Worm (Caenorhabditis elegans): Measurements from ENCODE around the gene his-35.

his-35 gene

DNA sequence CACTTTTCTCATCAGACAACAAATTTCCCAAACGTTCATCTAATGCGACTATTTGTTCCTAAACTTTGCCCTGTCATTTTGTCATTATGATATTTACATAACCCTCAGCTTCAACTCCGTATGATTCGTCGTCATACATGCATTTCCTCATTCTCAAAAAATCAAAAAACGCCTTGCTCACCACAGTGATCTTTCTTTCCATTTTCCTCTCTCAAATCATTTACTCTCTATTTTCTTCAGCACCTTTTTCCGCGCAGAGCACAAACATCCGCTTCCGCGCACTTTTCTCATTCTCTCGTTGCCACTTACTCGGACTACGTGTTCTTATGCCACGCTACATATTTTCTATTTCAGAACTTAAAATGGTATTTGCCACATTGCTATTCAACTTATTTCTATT lies 31.9 kb upstream of the his-35 start, which contains the start of gene F25B3.2:
F25B3.2 (plus strand) TSS at position 301 of the 400 bp plus-strand sequence.
- TF ChIP-seq ceh-18 (tag; optimal IDR thresholded peaks at IDR 0.05) (no peak), fkh-10 (GFP tag; optimal IDR thresholded peaks at IDR 0.05) (no peak)

DNA sequence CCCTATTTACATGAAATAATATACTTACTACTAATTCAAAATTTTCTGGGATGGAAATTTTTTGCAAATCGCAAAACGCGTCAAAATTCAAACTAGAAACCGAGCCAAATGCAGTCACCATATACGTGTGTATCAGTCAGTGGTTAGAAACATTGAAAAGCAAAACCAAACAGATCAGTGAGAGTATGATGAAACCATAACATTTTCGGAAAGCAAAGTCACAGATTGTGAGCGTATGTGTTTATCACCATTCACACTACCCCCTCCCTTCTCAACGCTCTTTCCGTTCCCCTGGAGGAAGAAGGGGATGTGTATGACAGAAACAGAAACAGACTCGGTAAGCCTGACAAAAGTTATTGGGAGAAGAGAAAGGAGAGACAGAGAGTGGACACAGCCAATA lies 26.6 kb upstream of the his-35 start:
- TF ChIP-seq pha-4 (tag; optimal IDR thresholded peaks at IDR 0.05) (no peak), ceh-24 (tag; optimal IDR thresholded peaks at IDR 0.05) (no peak), npax-4 (tag; optimal IDR thresholded peaks at IDR 0.05) (no peak), pat-9 (tag; optimal IDR thresholded peaks at IDR 0.05) (no peak), unc-42 (tag; optimal IDR thresholded peaks at IDR 0.05) (no peak), ama-1 (optimal IDR thresholded peaks at IDR 0.05) (no peak), lim-6 (tag; optimal IDR thresholded peaks at IDR 0.05) (no peak), ztf-16 (tag; optimal IDR thresholded peaks at IDR 0.05) (no peak), mec-3 (tag; optimal IDR thresholded peaks at IDR 0.05; ENCODE audit: borderline replicate concordance) (no peak), ceh-34 (tag; optimal IDR thresholded peaks at IDR 0.05) (no peak), sox-4 (tag; optimal IDR thresholded peaks at IDR 0.05) (no peak), ceh-45 (GFP tag; IDR thresholded peaks at IDR 0.05) (no peak), fkh-6 (tag; optimal IDR thresholded peaks at IDR 0.05) (no peak), K09A11.1 (tag; optimal IDR thresholded peaks at IDR 0.05; ENCODE audit: insufficient read depth) (no peak), zip-5 (tag; optimal IDR thresholded peaks at IDR 0.05) (no peak)

DNA sequence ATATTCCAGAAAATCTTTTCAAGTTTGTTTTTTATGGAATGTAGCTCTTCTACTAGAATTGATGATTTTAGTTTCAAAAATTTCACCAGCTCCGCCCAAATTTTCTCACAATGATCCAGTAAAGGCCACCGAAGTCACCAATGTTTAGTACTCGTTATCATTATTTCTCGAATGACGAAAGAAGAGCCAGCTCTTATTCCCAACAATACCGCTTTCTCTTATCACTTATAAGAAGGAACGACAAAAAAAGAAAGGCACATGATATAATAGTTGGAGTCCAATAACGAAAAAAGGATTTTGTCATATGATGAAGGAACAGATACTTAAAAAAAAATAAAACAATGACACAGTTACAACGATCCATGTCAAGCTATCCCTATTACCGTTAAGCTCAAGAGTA lies 26.0 kb upstream of the his-35 start:
- TF ChIP-seq hlh-6 (tag; optimal IDR thresholded peaks at IDR 0.05) (no peak), elt-2 (tag; optimal IDR thresholded peaks at IDR 0.05) (peak; percentile 3), eyg-1 (tag; optimal IDR thresholded peaks at IDR 0.05) (no peak), ceh-18 (tag; optimal IDR thresholded peaks at IDR 0.05) (no peak)

DNA sequence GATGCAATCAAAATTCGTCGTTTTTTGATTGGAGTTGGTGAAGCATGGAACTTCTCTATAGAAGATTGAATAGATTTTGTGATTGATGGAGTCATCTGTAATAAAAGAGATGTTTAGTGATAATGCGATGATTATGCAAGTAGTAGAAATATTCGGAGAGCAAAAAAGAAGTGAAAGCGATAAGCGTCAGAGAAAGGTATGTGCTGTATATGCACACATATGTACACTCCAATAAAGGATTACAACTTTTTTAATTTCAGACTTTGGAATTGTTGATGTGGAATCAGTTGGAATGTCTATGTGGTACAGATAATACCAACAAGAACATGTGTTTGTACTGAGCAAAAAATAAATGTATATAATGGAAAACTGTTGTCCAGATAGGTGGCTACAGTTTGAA lies 25.1 kb upstream of the his-35 start, which contains the start of gene F25B3.5:
F25B3.5 (minus strand) TSS at position 101 of the 400 bp plus-strand sequence.
- TF ChIP-seq fax-1 (tag; optimal IDR thresholded peaks at IDR 0.05) (no peak), gmeb-2 (tag; optimal IDR thresholded peaks at IDR 0.05) (no peak), pha-2 (tag; optimal IDR thresholded peaks at IDR 0.05) (no peak), C08G9.2 (tag; optimal IDR thresholded peaks at IDR 0.05) (no peak), elt-2 (tag; optimal IDR thresholded peaks at IDR 0.05) (no peak), ceh-22 (tag; optimal IDR thresholded peaks at IDR 0.05) (no peak)

DNA sequence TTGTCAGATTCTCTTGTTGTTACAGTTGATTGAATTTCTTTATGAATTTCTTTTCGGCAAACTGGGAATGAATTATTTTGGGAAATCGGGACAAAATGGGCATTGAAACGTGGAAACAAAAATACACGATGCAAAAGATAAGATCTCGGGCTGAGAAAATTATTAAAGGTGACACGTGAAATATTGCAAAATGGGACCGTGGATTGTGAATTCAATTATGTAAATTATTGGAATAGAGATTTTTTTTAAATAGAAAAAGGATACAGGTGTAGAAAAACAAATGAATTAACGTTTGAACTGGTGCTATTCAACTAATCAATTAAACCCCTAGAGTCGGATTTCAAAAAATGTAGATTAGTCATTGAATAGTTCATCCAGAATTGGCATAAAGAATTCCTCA lies 23.6 kb upstream of the his-35 start, which contains the start of gene F25B3.4:
F25B3.4 (minus strand) TSS at position 101 of the 400 bp plus-strand sequence.
- TF ChIP-seq fkh-6 (tag; optimal IDR thresholded peaks at IDR 0.05): no peak
- TF ChIP-seq ceh-22 (tag; optimal IDR thresholded peaks at IDR 0.05): no peak
- no peak for TF ChIP-seq pax-1 (tag; optimal IDR thresholded peaks at IDR 0.05)
- no peak for TF ChIP-seq ceh-14 (tag; optimal IDR thresholded peaks at IDR 0.05)
- TF ChIP-seq ets-4 (tag; optimal IDR thresholded peaks at IDR 0.05): no peak
- no peak for TF ChIP-seq pha-2 (tag; optimal IDR thresholded peaks at IDR 0.05)
- TF ChIP-seq ama-1 (optimal IDR thresholded peaks at IDR 0.05): no peak
- TF ChIP-seq lin-11 (tag; optimal IDR thresholded peaks at IDR 0.05): no peak
- TF ChIP-seq pqm-1 (tag; optimal IDR thresholded peaks at IDR 0.05): no peak
- no peak for TF ChIP-seq hlh-6 (tag; optimal IDR thresholded peaks at IDR 0.05)
- TF ChIP-seq C38D4.7 (GFP tag; optimal IDR thresholded peaks at IDR 0.05): no peak
- no peak for TF ChIP-seq mec-3 (tag; optimal IDR thresholded peaks at IDR 0.05; ENCODE audit: borderline replicate concordance)
- TF ChIP-seq ceh-18 (tag; optimal IDR thresholded peaks at IDR 0.05): no peak
- no peak for TF ChIP-seq madf-2 (tag; optimal IDR thresholded peaks at IDR 0.05)
- no peak for TF ChIP-seq unc-86 (tag; optimal IDR thresholded peaks at IDR 0.05)
- TF ChIP-seq sox-2 (GFP tag; IDR thresholded peaks at IDR 0.05): no peak
- no peak for TF ChIP-seq ztf-16 (tag; optimal IDR thresholded peaks at IDR 0.05)
- no peak for TF ChIP-seq ceh-45 (GFP tag; IDR thresholded peaks at IDR 0.05)
- TF ChIP-seq ceh-34 (tag; optimal IDR thresholded peaks at IDR 0.05): no peak
- TF ChIP-seq pha-4 (tag; optimal IDR thresholded peaks at IDR 0.05): no peak
